Fruit fly (Drosophila melanogaster) whole organism, prepupa: ENCODE results near the gene CG7632.

Experiments used
- CG10669 ChIP-seq: fragments of 200-800 bp; sonication (Bioruptor generic); optimal IDR thresholded peaks from 3 replicates; lab custom pipeline; 2018; ENCODE audit warnings: missing biosample characterization, mild to moderate bottlenecking, missing genetic modification characterization, moderate library complexity
- CG16779 ChIP-seq: fragments of 200-800 bp; sonication (Bioruptor generic); optimal IDR thresholded peaks from 3 replicates; lab custom pipeline; 2017; ENCODE audit warnings: missing biosample characterization, mild to moderate bottlenecking, missing genetic modification characterization
- CG32006 ChIP-seq: fragments of 200-800 bp; sonication (Bioruptor generic); optimal IDR thresholded peaks from 3 replicates; lab custom pipeline; 2017; ENCODE audit warnings: missing biosample characterization, mild to moderate bottlenecking, missing genetic modification characterization
- CG6854 ChIP-seq: fragments of 200-800 bp; sonication (Bioruptor generic); optimal IDR thresholded peaks from 2 replicates; lab custom pipeline; 2017; ENCODE audit warnings: missing biosample characterization, mild to moderate bottlenecking, missing genetic modification characterization
- CG7368 ChIP-seq: fragments of 200-800 bp; sonication (Bioruptor generic); optimal IDR thresholded peaks from 3 replicates; lab custom pipeline; 2016; ENCODE audit warnings: missing biosample characterization, missing genetic modification characterization
- CG8319 ChIP-seq: fragments of 200-800 bp; sonication (Bioruptor generic); optimal IDR thresholded peaks from 3 replicates; lab custom pipeline; 2016; ENCODE audit warnings: missing biosample characterization, missing genetic modification characterization
- Eip78C ChIP-seq: fragments of 200-800 bp; sonication (Bioruptor generic); peaks from one replicate; lab custom pipeline; 2016; ENCODE audit warnings: missing biosample characterization, missing genetic modification characterization
- Ets21C ChIP-seq: fragments of 200-800 bp; sonication (Bioruptor generic); optimal IDR thresholded peaks from 3 replicates; lab custom pipeline; 2016; ENCODE audit warnings: missing biosample characterization, missing genetic modification characterization
- Gug ChIP-seq: fragments of 200-800 bp; sonication (Bioruptor generic); IDR thresholded peaks from 2 replicates; pipeline ENCODE4 v1.3.6; 2022; ENCODE audit warnings: missing biosample characterization, missing genetic modification characterization
- OdsH ChIP-seq: fragments of 200-800 bp; sonication (Bioruptor generic); optimal IDR thresholded peaks from 3 replicates; lab custom pipeline; 2016; ENCODE audit warnings: missing biosample characterization, missing genetic modification characterization
- Smox ChIP-seq: fragments of 200-800 bp; sonication (Bioruptor generic); optimal IDR thresholded peaks from 3 replicates; lab custom pipeline; 2016; ENCODE audit warnings: missing biosample characterization, missing genetic modification characterization
- spab ChIP-seq: fragments of 200-800 bp; sonication (Bioruptor generic); optimal IDR thresholded peaks from 2 replicates; lab custom pipeline; 2017; ENCODE audit warnings: missing biosample characterization, mild to moderate bottlenecking, missing genetic modification characterization, missing genetic modification reagents
- ss ChIP-seq, 2 experiments: fragments of 200-800 bp; sonication (Bioruptor generic); optimal IDR thresholded peaks; 2 replicates in 1 of 2; 3 replicates in 1 of 2; lab custom pipeline; 2017 to 2018; ENCODE audit warnings: mild to moderate bottlenecking in 2 of 2, missing biosample characterization in 2 of 2, missing genetic modification characterization in 2 of 2, moderate library complexity in 1 of 2

DNA sequence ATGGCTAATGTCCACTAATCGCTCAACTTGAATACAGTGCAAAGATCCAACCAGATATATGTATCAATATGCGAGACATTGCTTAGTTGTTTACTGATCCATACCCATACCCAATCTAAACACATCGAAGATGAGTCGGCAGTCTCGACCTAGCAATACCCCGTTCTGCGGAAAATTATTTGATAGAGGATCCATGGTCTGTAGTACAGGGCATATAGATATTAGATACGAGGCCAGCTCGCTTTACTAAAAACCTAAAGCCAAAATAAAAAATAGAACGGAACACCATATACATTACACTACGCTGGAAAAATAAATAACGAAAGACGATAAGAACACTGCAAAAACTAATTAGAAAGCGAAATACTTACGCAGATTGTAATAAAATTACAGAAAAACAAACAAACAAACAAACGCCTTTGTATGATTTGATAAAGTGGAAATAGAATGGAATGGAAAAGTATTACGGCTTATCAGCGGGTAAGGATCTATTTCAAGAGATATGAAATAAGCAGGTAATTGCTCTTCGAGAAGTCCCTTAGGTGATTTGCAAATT, 38.3 kb upstream of the CG7632 start:
- TF ChIP-seq OdsH (GFP tag; lab: Kevin White, UChicago), result no peak
- no peak for TF ChIP-seq Smox (GFP tag; lab: Kevin White, UChicago)
- no peak for TF ChIP-seq CG16779 (tag; lab: Kevin White, UChicago)
- no peak for TF ChIP-seq Ets21C (GFP tag; lab: Kevin White, UChicago)
- TF ChIP-seq CG8319, result no peak
- TF ChIP-seq CG6854 (GFP tag; lab: Kevin White, UChicago), result no peak
- no peak for TF ChIP-seq Eip78C (GFP tag; lab: Kevin White, UChicago)
- TF ChIP-seq CG7368 (GFP tag; lab: Kevin White, UChicago), result no peak
- no peak for TF ChIP-seq CG10669 (GFP tag; lab: Kevin White, UChicago)
- no peak for TF ChIP-seq CG32006
- no peak for TF ChIP-seq Gug (GFP tag; lab: Robert Waterston, UW)
- no peak for TF ChIP-seq ss (GFP tag; optimal IDR thresholded peaks at IDR 0.05; lab: Kevin White, UChicago)
- no peak for TF ChIP-seq spab (GFP tag; lab: Kevin White, UChicago)
